Worm (Caenorhabditis elegans) whole organism, midembryonic: Measurements from ENCODE around the gene D1022.2.

Experiments
- cog-1 ChIP-seq: sonication (generic microtip); optimal IDR thresholded peaks from 2 replicates; lab custom pipeline; 2016; ENCODE audit warnings: missing genetic modification characterization, missing compliant biosample characterization
- med-1 ChIP-seq: sonication (generic microtip); optimal IDR thresholded peaks from 2 replicates; lab custom pipeline; 2017; ENCODE audit warnings: missing genetic modification characterization, mild to moderate bottlenecking, missing compliant biosample characterization, antibody characterized with exemption, missing genetic modification reagents; ENCODE audit not compliant: insufficient read depth
- ref-1 ChIP-seq: fragments of 200-800 bp; sonication (Bioruptor generic); conservative IDR thresholded peaks from 2 replicates; pipeline ENCODE4 v1.3.6; 2022; ENCODE audit warnings: missing genetic modification reagents, missing genetic modification characterization, missing compliant biosample characterization
- tab-1 ChIP-seq: fragments of 200-800 bp; sonication (Bioruptor generic); IDR thresholded peaks from 2 replicates; pipeline ENCODE4 v1.3.6; 2022; ENCODE audit warnings: missing genetic modification characterization, missing compliant biosample characterization
- ztf-23 ChIP-seq: fragments of 200-800 bp; sonication (Bioruptor generic); IDR thresholded peaks from 2 replicates; pipeline ENCODE4 v1.3.6; 2022; ENCODE audit warnings: missing genetic modification reagents, missing genetic modification characterization, missing compliant biosample characterization
- ztf-29 ChIP-seq: fragments of 200-800 bp; sonication (Bioruptor generic); IDR thresholded peaks from 2 replicates; pipeline ENCODE4 v1.3.6; 2022; ENCODE audit warnings: missing genetic modification reagents, missing genetic modification characterization, missing compliant biosample characterization

DNA sequence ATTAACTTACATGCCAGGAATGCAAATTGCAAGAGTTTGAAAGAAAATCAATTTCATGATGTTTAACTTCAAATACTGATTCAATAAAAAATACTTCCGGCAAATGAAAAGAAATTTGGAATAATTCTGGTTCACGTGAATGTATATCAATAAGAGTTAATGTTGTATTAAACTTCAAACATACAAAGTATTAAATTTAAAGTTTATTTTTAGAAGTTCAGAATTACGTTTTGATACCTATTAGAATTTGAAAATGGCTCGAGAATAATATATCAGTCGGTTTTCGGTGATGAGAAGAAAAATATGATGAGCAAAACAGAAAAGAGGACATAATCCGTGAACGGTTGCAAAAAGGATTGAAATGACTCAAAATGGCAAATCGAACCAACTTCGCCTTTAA, 30.3 kb downstream of the D1022.2 start, which contains the start of gene D1022.9:
- TF ChIP-seq ref-1 (GFP tag; lab: Robert Waterston, UW) (no peak), ztf-23 (GFP tag; lab: Robert Waterston, UW) (no peak), tab-1 (GFP tag; lab: Robert Waterston, UW) (no peak), ztf-29 (no peak), cog-1 (no peak), med-1 (no peak)
